Worm (Caenorhabditis elegans): Measurements from ENCODE around the gene npax-1.

DNA sequence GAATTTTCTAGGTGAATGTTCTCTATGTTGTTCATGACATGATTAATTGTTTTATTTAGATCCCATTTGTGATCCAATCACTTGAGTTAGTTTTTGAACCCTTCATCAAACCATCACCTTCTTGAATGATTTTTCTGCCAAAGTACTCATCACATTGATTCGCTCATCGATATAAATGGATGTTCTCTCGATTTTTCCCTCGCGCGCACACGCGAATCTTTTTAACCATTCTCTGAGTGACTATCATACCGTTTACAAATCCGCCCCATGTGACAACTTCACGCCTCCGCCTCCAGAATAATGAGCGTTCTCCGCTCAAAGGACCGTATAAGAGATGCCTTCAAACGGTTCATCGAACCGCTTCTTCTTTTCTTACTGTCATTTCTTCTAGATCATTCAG is 11.8 kb upstream of the npax-1 start:
- TF ChIP-seq flt-1 (GFP tag; IDR thresholded peaks at IDR 0.05) (no peak), scrt-1 (GFP tag; IDR thresholded peaks at IDR 0.05) (no peak), ama-1 (optimal IDR thresholded peaks at IDR 0.05) (no peak), pes-1 (GFP tag; IDR thresholded peaks at IDR 0.05) (no peak), tra-4 (tag; optimal IDR thresholded peaks at IDR 0.05) (no peak)
